Fruit fly (Drosophila melanogaster) whole organism, embryonic: ENCODE measurements around the gene Kr-h1.

Experiments
- Blimp-1 ChIP-seq: fragments of 200-800 bp; sonication (Bioruptor generic); optimal IDR thresholded peaks from 3 replicates; lab custom pipeline; 2018; ENCODE audit warnings: missing biosample characterization, missing genetic modification characterization, mild to moderate bottlenecking, moderate library complexity, missing genetic modification reagents
- BtbVII ChIP-seq: fragments of 200-800 bp; sonication (Bioruptor generic); optimal IDR thresholded peaks from 3 replicates; lab custom pipeline; 2017; ENCODE audit warnings: missing biosample characterization, mild to moderate bottlenecking, missing genetic modification characterization
- Bteb2 ChIP-seq: fragments of 200-800 bp; sonication (Bioruptor generic); optimal IDR thresholded peaks from 2 replicates; lab custom pipeline; 2016; ENCODE audit warnings: missing biosample characterization, missing genetic modification characterization
- CG11696 ChIP-seq: fragments of 200-800 bp; sonication (Bioruptor generic); IDR thresholded peaks from 2 replicates; pipeline ENCODE4 v1.3.6; 2022; ENCODE audit warnings: missing biosample characterization, missing genetic modification characterization
- CG12104 ChIP-seq: fragments of 200-800 bp; sonication (Bioruptor generic); optimal IDR thresholded peaks from 3 replicates; lab custom pipeline; 2016; ENCODE audit warnings: missing biosample characterization, missing genetic modification characterization
- CG15601 ChIP-seq: fragments of 200-800 bp; sonication (Bioruptor generic); optimal IDR thresholded peaks from 3 replicates; lab custom pipeline; 2019; ENCODE audit warnings: missing biosample characterization, mild to moderate bottlenecking, missing genetic modification characterization, moderate library complexity
- CG17802 ChIP-seq: fragments of 200-800 bp; sonication (Bioruptor generic); optimal IDR thresholded peaks from 2 replicates; lab custom pipeline; 2018; ENCODE audit warnings: missing biosample characterization, mild to moderate bottlenecking, missing genetic modification characterization, moderate library complexity
- CG18476 ChIP-seq: fragments of 200-800 bp; sonication (Bioruptor generic); optimal IDR thresholded peaks from 2 replicates; lab custom pipeline; 2016; ENCODE audit warnings: missing biosample characterization, mild to moderate bottlenecking, missing genetic modification characterization
- CG30020 ChIP-seq: fragments of 200-800 bp; optimal IDR thresholded peaks from 2 replicates; lab custom pipeline; 2019; ENCODE audit warnings: missing biosample characterization, mild to moderate bottlenecking, missing genetic modification characterization, moderate library complexity
- CG32532 ChIP-seq: fragments of 200-800 bp; sonication (Bioruptor generic); IDR thresholded peaks from 2 replicates; pipeline ENCODE4 v1.3.6; 2022; ENCODE audit warnings: missing biosample characterization, missing genetic modification characterization
- CG32772 ChIP-seq: fragments of 200-800 bp; sonication (Bioruptor generic); IDR thresholded peaks from 2 replicates; pipeline ENCODE4 v1.3.6; 2022; ENCODE audit warnings: missing biosample characterization, missing genetic modification characterization
- CG4424 ChIP-seq: fragments of 200-800 bp; sonication (Bioruptor generic); optimal IDR thresholded peaks from 3 replicates; lab custom pipeline; 2016; ENCODE audit warnings: missing biosample characterization, missing genetic modification characterization
- CG6272 ChIP-seq: fragments of 200-800 bp; sonication (Bioruptor generic); IDR thresholded peaks from 2 replicates; pipeline ENCODE4 v1.3.6; 2022; ENCODE audit warnings: missing biosample characterization, missing genetic modification characterization
- CG6683 ChIP-seq: fragments of 200-800 bp; sonication (Bioruptor generic); optimal IDR thresholded peaks from 2 replicates; lab custom pipeline; 2017; ENCODE audit warnings: missing biosample characterization, mild to moderate bottlenecking, missing genetic modification characterization, missing genetic modification reagents
- CG7556 ChIP-seq: fragments of 200-800 bp; sonication (Bioruptor generic); optimal IDR thresholded peaks from 2 replicates; lab custom pipeline; 2017; ENCODE audit warnings: missing biosample characterization, mild to moderate bottlenecking, missing genetic modification characterization
- CG7786 ChIP-seq: fragments of 200-800 bp; sonication (Bioruptor generic); optimal IDR thresholded peaks from 2 replicates; lab custom pipeline; 2016; ENCODE audit warnings: missing biosample characterization, missing genetic modification characterization
- CG8765 ChIP-seq: fragments of 200-800 bp; sonication (Bioruptor generic); IDR thresholded peaks from 2 replicates; pipeline ENCODE4 v1.3.6; 2022; ENCODE audit warnings: missing biosample characterization, missing genetic modification characterization
- Deaf1 ChIP-seq: fragments of 200-800 bp; optimal IDR thresholded peaks from 3 replicates; lab custom pipeline; 2019; ENCODE audit warnings: missing biosample characterization, mild to moderate bottlenecking, missing genetic modification characterization, moderate library complexity
- Drgx ChIP-seq: fragments of 200-800 bp; sonication (Bioruptor generic); IDR thresholded peaks from 2 replicates; pipeline ENCODE4 v1.3.6; 2022; ENCODE audit warnings: missing biosample characterization, missing genetic modification characterization
- E2f1 ChIP-seq: fragments of 200-800 bp; sonication (Bioruptor generic); IDR thresholded peaks from 2 replicates; pipeline ENCODE4 v1.3.6; 2022; ENCODE audit warnings: missing biosample characterization, missing genetic modification characterization
- HLHmδ ChIP-seq: fragments of 200-800 bp; sonication (Bioruptor generic); optimal IDR thresholded peaks from 2 replicates; lab custom pipeline; 2018; ENCODE audit warnings: missing biosample characterization, mild to moderate bottlenecking, missing genetic modification characterization, moderate library complexity
- Hsf ChIP-seq: fragments of 200-800 bp; sonication (Bioruptor generic); optimal IDR thresholded peaks from 3 replicates; lab custom pipeline; 2016; ENCODE audit warnings: missing biosample characterization, missing genetic modification characterization
- Lpt ChIP-seq: fragments of >200 bp; optimal IDR thresholded peaks from 2 replicates; lab custom pipeline; 2018; ENCODE audit warnings: missing biosample characterization, missing genetic modification characterization
- Med ChIP-seq: fragments of 200-800 bp; sonication (Bioruptor generic); peaks from one replicate; lab custom pipeline; 2016; ENCODE audit warnings: missing biosample characterization, missing genetic modification characterization, mild to moderate bottlenecking, inconsistent platforms, moderate library complexity
- Poxn ChIP-seq: fragments of 200-800 bp; sonication (Bioruptor generic); IDR thresholded peaks from 2 replicates; pipeline ENCODE4 v1.3.6; 2022; ENCODE audit warnings: missing biosample characterization, missing genetic modification characterization
- Scr ChIP-seq: fragments of 200-800 bp; sonication (Bioruptor generic); IDR thresholded peaks from 2 replicates; pipeline ENCODE4 v1.3.6; 2022; ENCODE audit warnings: missing biosample characterization, missing genetic modification characterization; ENCODE audit not compliant: partially characterized antibody
- YL-1 ChIP-seq: fragments of 200-800 bp; sonication (Bioruptor generic); optimal IDR thresholded peaks from 3 replicates; lab custom pipeline; 2017; ENCODE audit warnings: missing biosample characterization, mild to moderate bottlenecking, missing genetic modification characterization
- ash1 ChIP-seq: fragments of 200-800 bp; sonication (Bioruptor generic); optimal IDR thresholded peaks from 2 replicates; lab custom pipeline; 2018; ENCODE audit warnings: missing biosample characterization, mild to moderate bottlenecking, missing genetic modification characterization
- bcd ChIP-seq: fragments of 200-800 bp; sonication (Bioruptor generic); optimal IDR thresholded peaks from 2 replicates; lab custom pipeline; 2017; ENCODE audit warnings: missing biosample characterization, mild to moderate bottlenecking, missing genetic modification characterization
- bowl ChIP-seq: fragments of 200-800 bp; sonication (Bioruptor generic); IDR thresholded peaks from 2 replicates; pipeline ENCODE4 v1.3.6; 2022; ENCODE audit warnings: missing biosample characterization, missing genetic modification characterization
- cg ChIP-seq: fragments of 200-800 bp; sonication (Bioruptor generic); optimal IDR thresholded peaks from 3 replicates; lab custom pipeline; 2019; ENCODE audit warnings: missing biosample characterization, mild to moderate bottlenecking, missing genetic modification characterization, moderate library complexity
- chm ChIP-seq: fragments of 200-800 bp; sonication (Bioruptor generic); IDR thresholded peaks from 2 replicates; pipeline ENCODE4 v1.3.6; 2022; ENCODE audit warnings: missing biosample characterization, missing genetic modification characterization
- chn ChIP-seq: fragments of 200-800 bp; sonication (Bioruptor generic); optimal IDR thresholded peaks from 2 replicates; lab custom pipeline; 2016; ENCODE audit warnings: missing biosample characterization, missing genetic modification characterization
- corto ChIP-seq: fragments of 200-800 bp; sonication (Bioruptor generic); optimal IDR thresholded peaks from 2 replicates; lab custom pipeline; 2016; ENCODE audit warnings: missing biosample characterization, mild to moderate bottlenecking, missing genetic modification characterization, moderate library complexity
- crol ChIP-seq: fragments of 200-800 bp; sonication (Bioruptor generic); IDR thresholded peaks from 2 replicates; pipeline ENCODE4 v1.3.6; 2022; ENCODE audit warnings: missing biosample characterization, missing genetic modification characterization
- kni ChIP-seq: fragments of 200-800 bp; sonication (Bioruptor generic); optimal IDR thresholded peaks from 3 replicates; lab custom pipeline; 2017; ENCODE audit warnings: mild to moderate bottlenecking, missing biosample characterization, missing genetic modification reagents, missing genetic modification characterization
- knrl ChIP-seq: fragments of 200-800 bp; sonication (Bioruptor generic); IDR thresholded peaks from 3 replicates; pipeline ENCODE4 v1.3.6; 2022; ENCODE audit warnings: missing biosample characterization, missing genetic modification characterization; ENCODE audit not compliant: partially characterized antibody
- mirr ChIP-seq: fragments of 200-800 bp; sonication (Bioruptor generic); optimal IDR thresholded peaks from 3 replicates; lab custom pipeline; 2018; ENCODE audit warnings: missing biosample characterization, mild to moderate bottlenecking, missing genetic modification characterization
- nau ChIP-seq: fragments of 200-800 bp; sonication (Bioruptor generic); optimal IDR thresholded peaks from 3 replicates; lab custom pipeline; 2017; ENCODE audit warnings: missing biosample characterization, mild to moderate bottlenecking, missing genetic modification characterization, missing genetic modification reagents
- peb ChIP-seq: fragments of 200-800 bp; sonication (Bioruptor generic); IDR thresholded peaks from 2 replicates; pipeline ENCODE4 v1.3.6; 2022; ENCODE audit warnings: missing biosample characterization, missing genetic modification characterization
- pros ChIP-seq: fragments of 200-800 bp; sonication (Bioruptor generic); optimal IDR thresholded peaks from 3 replicates; lab custom pipeline; 2019; ENCODE audit warnings: missing biosample characterization, mild to moderate bottlenecking, missing genetic modification characterization, moderate library complexity
- seq ChIP-seq: fragments of 200-800 bp; sonication (Bioruptor generic); IDR thresholded peaks from 2 replicates; pipeline ENCODE4 v1.3.6; 2022; ENCODE audit warnings: missing biosample characterization, missing genetic modification characterization
- so ChIP-seq: fragments of 200-800 bp; sonication (Bioruptor generic); IDR thresholded peaks from 3 replicates; pipeline ENCODE4 v1.3.6; 2022; ENCODE audit warnings: missing biosample characterization, missing genetic modification characterization
- toy ChIP-seq: fragments of 200-800 bp; sonication (Bioruptor generic); IDR thresholded peaks from 2 replicates; pipeline ENCODE4 v1.3.6; 2022; ENCODE audit warnings: missing biosample characterization, missing genetic modification characterization
- unpg ChIP-seq: fragments of 200-800 bp; sonication (Bioruptor generic); optimal IDR thresholded peaks from 3 replicates; lab custom pipeline; 2018; ENCODE audit warnings: missing biosample characterization, mild to moderate bottlenecking, missing genetic modification characterization, moderate library complexity
- z ChIP-seq: fragments of 200-800 bp; sonication (Bioruptor generic); IDR thresholded peaks from 3 replicates; pipeline ENCODE4 v1.3.6; 2022; ENCODE audit warnings: missing biosample characterization, missing genetic modification characterization

Gene Kr-h1

DNA sequence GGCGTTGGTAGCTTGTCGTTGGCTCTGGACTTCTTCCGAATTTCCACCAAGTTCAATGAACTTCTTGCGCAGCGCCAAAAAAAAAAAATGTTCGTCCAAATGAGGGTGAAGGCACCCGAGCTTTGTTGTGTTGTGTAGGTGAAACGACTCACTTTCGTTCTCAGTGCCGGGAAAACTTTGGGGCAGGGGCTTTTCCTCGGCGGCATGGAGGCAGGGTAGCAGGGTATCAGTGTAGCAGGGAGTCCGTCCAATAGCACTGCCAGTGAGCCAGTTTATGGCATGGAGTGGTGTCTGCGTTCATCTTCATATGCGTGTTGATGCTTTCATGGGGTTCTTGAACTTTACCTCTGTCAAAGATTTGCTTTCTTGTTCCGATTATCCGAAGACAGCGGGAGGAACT, 8.1 kb upstream of the Kr-h1 start (continued):
- TF ChIP-seq CG12104 (no peak), CG18476 (GFP tag; lab: Kevin White, UChicago) (no peak), Hsf (no peak), Bteb2 (GFP tag; lab: Kevin White, UChicago) (no peak), CG17802 (tag; lab: Kevin White, UChicago) (no peak), Scr (GFP tag; lab: Robert Waterston, UW) (no peak), peb (0 out of 2 replicates have a peak, but pooled peaks have one; percentile 10), YL-1 (GFP tag; lab: Kevin White, UChicago) (no peak), cg (GFP tag; lab: Kevin White, UChicago) (peak; percentile 2), Deaf1 (tag; lab: Kevin White, UChicago) (peak; percentile 43), CG6272 (GFP tag; lab: Robert Waterston, UW) (no peak), z (GFP tag; lab: Robert Waterston, UW) (peak; percentile 79), toy (GFP tag; lab: Robert Waterston, UW) (no peak), so (GFP tag; lab: Robert Waterston, UW) (no peak), CG32772 (peak; percentile 46; the same call in 1 of the 2 replicates), E2f1 (GFP tag; lab: Robert Waterston, UW) (no peak), Blimp-1 (peak; percentile 92), CG7556 (GFP tag; lab: Kevin White, UChicago) (no peak), HLHmδ (GFP tag; lab: Kevin White, UChicago) (peak; percentile 20), bcd (GFP tag; lab: Kevin White, UChicago) (no peak), Lpt (no peak), Poxn (GFP tag; lab: Robert Waterston, UW) (no peak), seq (peak; percentile 35; the same call in 1 of the 2 replicates), CG7786 (no peak), knrl (GFP tag; lab: Robert Waterston, UW) (no peak), chm (no peak), mirr (GFP tag; lab: Kevin White, UChicago) (no peak), chn (GFP tag; lab: Kevin White, UChicago) (no peak), CG32532 (GFP tag; lab: Robert Waterston, UW) (no peak), CG4424 (no peak), BtbVII (no peak), nau (GFP tag; lab: Kevin White, UChicago) (no peak), bowl (GFP tag; lab: Robert Waterston, UW) (0 out of 2 replicates have a peak, but pooled peaks have one; percentile 27), pros (GFP tag; lab: Kevin White, UChicago) (peak; percentile 28), crol (GFP tag; lab: Robert Waterston, UW) (peak; percentile 60; the same call in 1 of the 2 replicates), corto (no peak), CG15601 (tag; lab: Kevin White, UChicago) (no peak), ash1 (no peak), CG11696 (no peak), Drgx (GFP tag; lab: Robert Waterston, UW) (no peak), CG30020 (tag; lab: Kevin White, UChicago) (no peak), unpg (no peak), CG8765 (GFP tag; lab: Robert Waterston, UW) (no peak), CG6683 (GFP tag; lab: Kevin White, UChicago) (no peak), Med (GFP tag; lab: Kevin White, UChicago) (peak; percentile 60), kni (peak; percentile 52)
